In genomic region chr3L:17991897-17992553, dm6 we compare ENCODE assay signal across 3 fruit fly cellular contexts.
A peak's percentile ranks its signal among the peaks of the same experiment; 100 is the strongest.
TF ChIP-seq lines count a peak whose summit lies in the region.

No protein-coding gene starts in this region.

TF ChIP-seq in whole organism, embryonic, 481 proteins besides CTCF, POLR2A, EP300 and RAD21 (continued from another document and continues in another):
- TF ChIP-seq CG6813 (GFP tag; optimal IDR thresholded peaks at IDR 0.05; lab: Kevin White, UChicago) (no peak), mam (GFP tag; optimal IDR thresholded peaks at IDR 0.05; lab: Kevin White, UChicago) (no peak), Fer3 (tag; optimal IDR thresholded peaks at IDR 0.05; lab: Kevin White, UChicago) (no peak), corto (GFP tag; optimal IDR thresholded peaks at IDR 0.05; lab: Kevin White, UChicago) (peak; percentile 22), Oaz (GFP tag; IDR thresholded peaks at IDR 0.05; lab: Robert Waterston, UW) (no peak), tx (GFP tag; optimal IDR thresholded peaks at IDR 0.05; lab: Kevin White, UChicago) (no peak), CG1832 (GFP tag; optimal IDR thresholded peaks at IDR 0.05; lab: Kevin White, UChicago) (peak; percentile 48), Sry-β (GFP tag; optimal IDR thresholded peaks at IDR 0.05; lab: Kevin White, UChicago) (peak; percentile 20), chm (GFP tag; IDR thresholded peaks at IDR 0.05; lab: Robert Waterston, UW) (no peak), jumu (GFP tag; optimal IDR thresholded peaks at IDR 0.05; lab: Kevin White, UChicago) (no peak), salm (tag; optimal IDR thresholded peaks at IDR 0.05; lab: Kevin White, UChicago) (no peak), Dip3 (GFP tag; optimal IDR thresholded peaks at IDR 0.05; lab: Kevin White, UChicago) (no peak), gro (GFP tag; optimal IDR thresholded peaks at IDR 0.05; lab: Kevin White, UChicago) (no peak), Nf-YA (GFP tag; IDR thresholded peaks at IDR 0.05; lab: Robert Waterston, UW) (no peak), HLH4C (GFP tag; IDR thresholded peaks at IDR 0.05; lab: Robert Waterston, UW; ENCODE audit: partially characterized antibody) (no peak), Sox100B (GFP tag; optimal IDR thresholded peaks at IDR 0.05; lab: Kevin White, UChicago) (no peak), tna (GFP tag; IDR thresholded peaks at IDR 0.05; lab: Robert Waterston, UW; ENCODE audit: partially characterized antibody) (no peak), Mad (GFP tag; optimal IDR thresholded peaks at IDR 0.05; lab: Kevin White, UChicago) (no peak), bbx (GFP tag; IDR thresholded peaks at IDR 0.05; lab: Robert Waterston, UW; ENCODE audit: partially characterized antibody) (peak; percentile 45; the same call in 1 of the 2 replicates), zf30C (GFP tag; optimal IDR thresholded peaks at IDR 0.05; lab: Kevin White, UChicago) (peak; percentile 16), HLH3B (GFP tag; IDR thresholded peaks at IDR 0.05; lab: Robert Waterston, UW) (no peak), odd (GFP tag; optimal IDR thresholded peaks at IDR 0.05; lab: Kevin White, UChicago) (no peak), CG8290 (GFP tag; optimal IDR thresholded peaks at IDR 0.05; lab: Kevin White, UChicago) (no peak), CG8290 (tag; optimal IDR thresholded peaks at IDR 0.05; lab: Kevin White, UChicago) (no peak), zfh2 (GFP tag; optimal IDR thresholded peaks at IDR 0.05; lab: Kevin White, UChicago) (no peak), Sry-δ (GFP tag; optimal IDR thresholded peaks at IDR 0.05; lab: Kevin White, UChicago) (peak; percentile 30), Fer2 (tag; optimal IDR thresholded peaks at IDR 0.05; lab: Kevin White, UChicago) (no peak), sob (GFP tag; IDR thresholded peaks at IDR 0.05; lab: Robert Waterston, UW) (no peak), phol (tag; optimal IDR thresholded peaks at IDR 0.05; lab: Kevin White, UChicago) (peak; percentile 16), hkb (optimal IDR thresholded peaks at IDR 0.05; lab: Kevin White, UChicago) (no peak), hkb (GFP tag; IDR thresholded peaks at IDR 0.05; lab: Robert Waterston, UW) (no peak), Deaf1 (tag; optimal IDR thresholded peaks at IDR 0.05; lab: Kevin White, UChicago) (no peak), CG33557 (GFP tag; optimal IDR thresholded peaks at IDR 0.05; lab: Kevin White, UChicago) (no peak), Adf1 (GFP tag; IDR thresholded peaks at IDR 0.05; lab: Robert Waterston, UW) (no peak), CG13424 (tag; optimal IDR thresholded peaks at IDR 0.05; lab: Kevin White, UChicago) (no peak), CG10209 (GFP tag; optimal IDR thresholded peaks at IDR 0.05; lab: Kevin White, UChicago) (no peak), slou (GFP tag; optimal IDR thresholded peaks at IDR 0.05; lab: Kevin White, UChicago) (no peak), Meics (GFP tag; optimal IDR thresholded peaks at IDR 0.05; lab: Kevin White, UChicago) (no peak), Elba2 (GFP tag; optimal IDR thresholded peaks at IDR 0.05; lab: Kevin White, UChicago) (no peak), CG18262 (tag; optimal IDR thresholded peaks at IDR 0.05; lab: Kevin White, UChicago) (peak; percentile 26), CG32532 (GFP tag; IDR thresholded peaks at IDR 0.05; lab: Robert Waterston, UW) (no peak), CG31388 (GFP tag; optimal IDR thresholded peaks at IDR 0.05; lab: Kevin White, UChicago) (no peak), luna (GFP tag; optimal IDR thresholded peaks at IDR 0.05; lab: Kevin White, UChicago) (no peak), toy (GFP tag; IDR thresholded peaks at IDR 0.05; lab: Robert Waterston, UW) (0 out of 2 replicates have a peak, but pooled peaks have one; percentile 6), CG12155 (GFP tag; optimal IDR thresholded peaks at IDR 0.05; lab: Kevin White, UChicago) (no peak), ind (GFP tag; optimal IDR thresholded peaks at IDR 0.05; lab: Kevin White, UChicago) (no peak)

TF ChIP-seq in whole organism, prepupa, 60 proteins besides CTCF, POLR2A, EP300 and RAD21 (continued from another document):
- TF ChIP-seq Smox (GFP tag; optimal IDR thresholded peaks at IDR 0.05; lab: Kevin White, UChicago) (peak; percentile 31), dsx (GFP tag; optimal IDR thresholded peaks at IDR 0.05; lab: Kevin White, UChicago; ENCODE audit: poor library complexity, severe bottlenecking) (peak; percentile 84), CG32006 (GFP tag; optimal IDR thresholded peaks at IDR 0.05; lab: Kevin White, UChicago) (no peak), CG31627 (GFP tag; optimal IDR thresholded peaks at IDR 0.05; lab: Kevin White, UChicago) (peak; percentile 41), acj6 (GFP tag; optimal IDR thresholded peaks at IDR 0.05; lab: Kevin White, UChicago) (peak; percentile 65), achi (GFP tag; optimal IDR thresholded peaks at IDR 0.05; lab: Kevin White, UChicago) (peak; percentile 51), Sox15 (GFP tag; optimal IDR thresholded peaks at IDR 0.05; lab: Kevin White, UChicago) (peak; percentile 37), Ets21C (GFP tag; optimal IDR thresholded peaks at IDR 0.05; lab: Kevin White, UChicago) (no peak), CG3032 (tag; optimal IDR thresholded peaks at IDR 0.05; lab: Kevin White, UChicago) (peak; percentile 92), CG10669 (GFP tag; optimal IDR thresholded peaks at IDR 0.05; lab: Kevin White, UChicago) (peak; percentile 91), vri (GFP tag; optimal IDR thresholded peaks at IDR 0.05; lab: Kevin White, UChicago) (peak; percentile 14), esn (GFP tag; optimal IDR thresholded peaks at IDR 0.05; lab: Kevin White, UChicago) (peak; percentile 71), CG6854 (GFP tag; optimal IDR thresholded peaks at IDR 0.05; lab: Kevin White, UChicago) (no peak), CG15336 (GFP tag; IDR thresholded peaks at IDR 0.05; lab: Robert Waterston, UW) (no peak), Sox14 (GFP tag; optimal IDR thresholded peaks at IDR 0.05; lab: Kevin White, UChicago) (peak; percentile 58), CG34406 (GFP tag; optimal IDR thresholded peaks at IDR 0.05; lab: Kevin White, UChicago) (peak; percentile 44), CG7368 (GFP tag; optimal IDR thresholded peaks at IDR 0.05; lab: Kevin White, UChicago) (peak; percentile 20), CG6792 (GFP tag; optimal IDR thresholded peaks at IDR 0.05; lab: Kevin White, UChicago) (peak; percentile 48), pdm3 (GFP tag; optimal IDR thresholded peaks at IDR 0.05; lab: Kevin White, UChicago) (peak; percentile 65), cyc (GFP tag; optimal IDR thresholded peaks at IDR 0.05; lab: Kevin White, UChicago) (peak; percentile 41), eg (GFP tag; IDR thresholded peaks at IDR 0.05; lab: Robert Waterston, UW) (no peak), net (GFP tag; optimal IDR thresholded peaks at IDR 0.05; lab: Kevin White, UChicago) (peak; percentile 22), CG1621 (tag; optimal IDR thresholded peaks at IDR 0.05; lab: Kevin White, UChicago) (peak; percentile 71), dac (GFP tag; optimal IDR thresholded peaks at IDR 0.05; lab: Kevin White, UChicago) (no peak), Eip93F (GFP tag; optimal IDR thresholded peaks at IDR 0.05; lab: Kevin White, UChicago) (no peak), CG8119 (GFP tag; IDR thresholded peaks at IDR 0.05; lab: Robert Waterston, UW) (no peak), CG3919 (GFP tag; optimal IDR thresholded peaks at IDR 0.05; lab: Kevin White, UChicago) (peak; percentile 57), CG4318 (GFP tag; optimal IDR thresholded peaks at IDR 0.05; lab: Kevin White, UChicago) (no peak), svp (GFP tag; lab: Kevin White, UChicago) (peak; percentile 64), fd85E (GFP tag; optimal IDR thresholded peaks at IDR 0.05; lab: Kevin White, UChicago) (no peak), CG6276 (GFP tag; optimal IDR thresholded peaks at IDR 0.05; lab: Kevin White, UChicago) (no peak), fkh (GFP tag; optimal IDR thresholded peaks at IDR 0.05; lab: Kevin White, UChicago) (no peak), Hr39 (GFP tag; optimal IDR thresholded peaks at IDR 0.05; lab: Kevin White, UChicago) (peak; percentile 39), OdsH (GFP tag; optimal IDR thresholded peaks at IDR 0.05; lab: Kevin White, UChicago) (peak; percentile 44), ss (GFP tag; optimal IDR thresholded peaks at IDR 0.05; lab: Kevin White, UChicago) (peak; percentile 78 to 87), Lpt (GFP tag; optimal IDR thresholded peaks at IDR 0.05; lab: Kevin White, UChicago) (no peak)

TF ChIP-seq in whole organism, wandering third instar larva, 38 proteins besides CTCF, POLR2A, EP300 and RAD21 (continued from another document):
- TF ChIP-seq h (GFP tag; optimal IDR thresholded peaks at IDR 0.05; lab: Kevin White, UChicago) (peak; percentile 71), CG32264 (GFP tag; optimal IDR thresholded peaks at IDR 0.05; lab: Kevin White, UChicago) (peak; percentile 38), br (GFP tag; optimal IDR thresholded peaks at IDR 0.05; lab: Kevin White, UChicago) (peak; percentile 69), rgr (GFP tag; optimal IDR thresholded peaks at IDR 0.05; lab: Kevin White, UChicago) (peak; percentile 59), Dfd (GFP tag; optimal IDR thresholded peaks at IDR 0.05; lab: Kevin White, UChicago) (no peak)
